Worm (Caenorhabditis elegans): ENCODE data around the gene cyh-1.

- TF ChIP-seq him-1 (tag; optimal IDR thresholded peaks at IDR 0.05) (no peak), W03F9.2 (tag; optimal IDR thresholded peaks at IDR 0.05) (no peak), dao-5 (tag; optimal IDR thresholded peaks at IDR 0.05) (no peak)
Measured at ce11 chrII:3516175-3516574, 11.4 kb downstream of the cyh-1 start.
